Worm (Caenorhabditis elegans): ENCODE data around the gene folt-2.

ce11 chrV:2830817-2831216 is 44.6 kb downstream of the folt-2 start, which contains the start of gene srw-2:
- TF ChIP-seq him-1 (tag; optimal IDR thresholded peaks at IDR 0.05) (no peak), dao-5 (tag; optimal IDR thresholded peaks at IDR 0.05) (no peak)
